Worm (Caenorhabditis elegans): Measurements from ENCODE around the gene Y57G11C.23.

The Y57G11C.23 gene

DNA sequence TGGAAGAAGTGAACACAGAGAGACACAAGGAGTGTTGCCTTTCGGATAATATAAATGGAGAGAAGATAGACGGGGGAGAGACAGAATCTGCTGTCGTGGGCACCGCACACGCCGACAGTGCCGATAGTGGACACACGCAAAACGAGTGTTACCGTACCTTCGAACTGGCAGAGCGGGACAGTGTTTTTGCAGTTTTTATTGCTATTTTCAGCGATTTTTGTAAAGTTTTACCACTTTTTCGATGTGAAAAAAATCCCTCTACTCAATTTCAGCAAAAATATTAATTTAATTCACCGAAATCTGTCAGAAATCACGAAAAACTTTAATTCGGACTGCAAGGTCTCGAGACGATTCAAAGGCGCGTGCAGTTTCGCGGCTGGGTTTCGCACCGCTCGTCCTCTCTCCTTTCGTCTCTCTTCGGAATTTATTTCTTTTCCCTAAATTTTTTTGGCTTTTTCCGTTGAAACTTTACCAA is 36.7 kb downstream of the Y57G11C.23 start, which contains the start of gene sec-61.A (continued):
- no peak for TF ChIP-seq somi-1 (GFP tag; optimal IDR thresholded peaks at IDR 0.05)
- no peak for TF ChIP-seq let-526 (GFP tag; IDR thresholded peaks at IDR 0.05)
- no peak for TF ChIP-seq C17E4.6 (GFP tag; IDR thresholded peaks at IDR 0.05)
- TF ChIP-seq tlf-1 (GFP tag; optimal IDR thresholded peaks at IDR 0.05), result peak; percentile 77
- TF ChIP-seq ztf-22 (GFP tag; optimal IDR thresholded peaks at IDR 0.05), result no peak
- TF ChIP-seq tbp1 (GFP tag; optimal IDR thresholded peaks at IDR 0.05), result peak; percentile 70
- TF ChIP-seq lsl-1 (GFP tag; optimal IDR thresholded peaks at IDR 0.05), result peak; percentile 94
- TF ChIP-seq T07F8.4 (tag; optimal IDR thresholded peaks at IDR 0.05), result no peak
- TF ChIP-seq ceh-100 (GFP tag; IDR thresholded peaks at IDR 0.05), result no peak
- peak; percentile 74 for TF ChIP-seq K12H6.12 (tag; optimal IDR thresholded peaks at IDR 0.05)
- no peak for TF ChIP-seq B0035.1 (tag; optimal IDR thresholded peaks at IDR 0.05)
- TF ChIP-seq mxl-1 (tag; optimal IDR thresholded peaks at IDR 0.05), result no peak
- TF ChIP-seq sdz-38 (tag; optimal IDR thresholded peaks at IDR 0.05), result no peak
- TF ChIP-seq hmg-1.2 (GFP tag; IDR thresholded peaks at IDR 0.05), result peak; percentile 50
- TF ChIP-seq ama-1 (optimal IDR thresholded peaks at IDR 0.05), result no peak
- no peak for TF ChIP-seq ama-1 (GFP tag; optimal IDR thresholded peaks at IDR 0.05)
- TF ChIP-seq F23B12.7 (tag; optimal IDR thresholded peaks at IDR 0.05; ENCODE audit: insufficient read depth), result peak; percentile 75
- TF ChIP-seq F33H1.4 (GFP tag; IDR thresholded peaks at IDR 0.05), result peak; percentile 95
- peak in 1 of 3 experiments; percentile 24 for TF ChIP-seq lin-35 (GFP tag; optimal IDR thresholded peaks at IDR 0.05)
- TF ChIP-seq sea-2 (GFP tag; IDR thresholded peaks at IDR 0.05), result no peak
- TF ChIP-seq madf-3 (GFP tag; IDR thresholded peaks at IDR 0.05), result no peak
- TF ChIP-seq F57C9.4 (tag; optimal IDR thresholded peaks at IDR 0.05), result no peak
- no peak for TF ChIP-seq F37B4.10 (GFP tag; IDR thresholded peaks at IDR 0.05)
- no peak for TF ChIP-seq ceh-40 (GFP tag; IDR thresholded peaks at IDR 0.05)
- peak; percentile 55 for TF ChIP-seq nhr-90 (tag; optimal IDR thresholded peaks at IDR 0.05)
- TF ChIP-seq ztf-28 (GFP tag; IDR thresholded peaks at IDR 0.05), result no peak
- TF ChIP-seq nfya-1 (tag; optimal IDR thresholded peaks at IDR 0.05; ENCODE audit: borderline replicate concordance, insufficient read depth), result no peak
- TF ChIP-seq nhr-120 (GFP tag; IDR thresholded peaks at IDR 0.05), result no peak
- TF ChIP-seq madf-10 (tag; optimal IDR thresholded peaks at IDR 0.05), result peak; percentile 46
- TF ChIP-seq snpc-3.4 (tag; optimal IDR thresholded peaks at IDR 0.05), result peak; percentile 27
- TF ChIP-seq efl-1 (GFP tag; optimal IDR thresholded peaks at IDR 0.05), result peak; percentile 35
- 0 out of 2 replicates have a peak, but pooled peaks have one; percentile 38 for TF ChIP-seq Y67H2A.10 (GFP tag; conservative IDR thresholded peaks at IDR 0.05)
- peak; percentile 54 for TF ChIP-seq ets-4 (GFP tag; optimal IDR thresholded peaks at IDR 0.05)
- TF ChIP-seq bed-2 (GFP tag; IDR thresholded peaks at IDR 0.05), result no peak
- peak; percentile 72 for TF ChIP-seq mcd-1 (GFP tag; IDR thresholded peaks at IDR 0.05)
- no peak for TF ChIP-seq Y79H2A.3 (GFP tag; conservative IDR thresholded peaks at IDR 0.05)
- TF ChIP-seq hsf-1 (GFP tag; IDR thresholded peaks at IDR 0.05), result no peak
- no peak for TF ChIP-seq B0019.2 (GFP tag; conservative IDR thresholded peaks at IDR 0.05)
- no peak for TF ChIP-seq ZK185.1 (tag; optimal IDR thresholded peaks at IDR 0.05; ENCODE audit: poor library complexity, severe bottlenecking)
- TF ChIP-seq dpff-1 (tag; optimal IDR thresholded peaks at IDR 0.05), result no peak
- 0 out of 2 replicates have a peak, but pooled peaks have one; percentile 8 for TF ChIP-seq egrh-3 (GFP tag; IDR thresholded peaks at IDR 0.05)
- no peak for TF ChIP-seq akir-1 (GFP tag; optimal IDR thresholded peaks at IDR 0.05)
- no peak for TF ChIP-seq madf-8 (GFP tag; conservative IDR thresholded peaks at IDR 0.05)
- no peak for TF ChIP-seq athp-1 (tag; optimal IDR thresholded peaks at IDR 0.05)
- TF ChIP-seq snpc-4 (GFP tag; optimal IDR thresholded peaks at IDR 0.05), result peak; percentile 89
- TF ChIP-seq snpc-4 (tag; optimal IDR thresholded peaks at IDR 0.05), result peak; percentile 65 to 95 (median 86)
- no peak for TF ChIP-seq pha-4 (tag; optimal IDR thresholded peaks at IDR 0.05)
- peak; percentile 43 for TF ChIP-seq repo-1 (tag; optimal IDR thresholded peaks at IDR 0.05)
- peak; percentile 64 for TF ChIP-seq madf-6 (GFP tag; IDR thresholded peaks at IDR 0.05)
